Worm (Caenorhabditis elegans) whole organism, L1 larva: ENCODE measurements around the gene dop-5.

Experiments used
- C16A3.4 ChIP-seq: fragments of 150-350 bp; optimal IDR thresholded peaks from 2 replicates; lab custom pipeline; 2014; ENCODE audit warnings: missing biosample characterization, missing genetic modification characterization
- F16B12.6 ChIP-seq: fragments of 150-350 bp; optimal IDR thresholded peaks from 2 replicates; lab custom pipeline; 2014; ENCODE audit warnings: missing biosample characterization, missing genetic modification characterization
- Y116A8C.19 ChIP-seq: sonication (generic microtip); optimal IDR thresholded peaks from 2 replicates; lab custom pipeline; 2016; ENCODE audit warnings: missing compliant biosample characterization, missing genetic modification characterization, borderline replicate concordance
- aha-1 ChIP-seq: fragments of 150-350 bp; optimal IDR thresholded peaks from 2 replicates; lab custom pipeline; 2014; ENCODE audit warnings: missing biosample characterization, missing genetic modification characterization
- ama-1 ChIP-seq: fragments of 150-350 bp; optimal IDR thresholded peaks from 2 replicates; lab custom pipeline; 2014
- blmp-1 ChIP-seq: fragments of 150-350 bp; optimal IDR thresholded peaks from 2 replicates; lab custom pipeline; 2014; ENCODE audit warnings: missing biosample characterization, missing genetic modification characterization
- ceh-82 ChIP-seq, 3 experiments: fragments of 150-350 bp in 1 of 3; sonication (generic microtip) in 2 of 3; optimal IDR thresholded peaks; 2 replicates each; lab custom pipeline; 2014 to 2017; ENCODE audit warnings: missing biosample characterization in 3 of 3, missing genetic modification characterization in 3 of 3
- ceh-88 ChIP-seq: fragments of 200-800 bp; sonication (Bioruptor generic); IDR thresholded peaks from 2 replicates; pipeline ENCODE4 v1.3.6; 2022; ENCODE audit warnings: missing genetic modification characterization, missing compliant biosample characterization
- ces-1 ChIP-seq: fragments of 150-350 bp; optimal IDR thresholded peaks from 2 replicates; lab custom pipeline; 2014; ENCODE audit warnings: missing biosample characterization, missing genetic modification reagents, missing genetic modification characterization
- dsc-1 ChIP-seq: sonication (generic microtip); optimal IDR thresholded peaks from 2 replicates; lab custom pipeline; 2016; ENCODE audit warnings: mild to moderate bottlenecking, missing genetic modification characterization, missing compliant biosample characterization
- efl-1 ChIP-seq, 4 experiments: fragments of 150-350 bp; optimal IDR thresholded peaks in 3 of 4; peaks in 1 of 4; 1 replicate in 1 of 4; 2 replicates in 3 of 4; lab custom pipeline; 2014; ENCODE audit warnings: missing biosample characterization in 2 of 4, missing genetic modification characterization in 2 of 4, missing genetic modification reagents in 2 of 4
- efl-3 ChIP-seq: fragments of 200-800 bp; sonication (Bioruptor generic); optimal IDR thresholded peaks from 2 replicates; lab custom pipeline; 2018; ENCODE audit warnings: mild to moderate bottlenecking, missing genetic modification characterization, missing compliant biosample characterization
- egl-13 ChIP-seq: sonication (generic microtip); optimal IDR thresholded peaks from 2 replicates; lab custom pipeline; 2016; ENCODE audit warnings: missing genotype, missing genetic modification reagents, missing genetic modification characterization, missing compliant biosample characterization
- elt-3 ChIP-seq, 6 experiments: fragments of 150-350 bp in 1 of 6; sonication (generic microtip); optimal IDR thresholded peaks; 2 replicates each; lab custom pipeline; 2017 to 2018; ENCODE audit warnings: missing biosample characterization in 6 of 6, missing genetic modification characterization in 6 of 6, inconsistent platforms in 1 of 6
- fkh-10 ChIP-seq: sonication (generic microtip); optimal IDR thresholded peaks from 2 replicates; lab custom pipeline; 2017; ENCODE audit warnings: missing biosample characterization, missing genetic modification reagents, missing genetic modification characterization
- fkh-4 ChIP-seq: sonication (generic microtip); optimal IDR thresholded peaks from 2 replicates; lab custom pipeline; 2016; ENCODE audit warnings: missing compliant biosample characterization, missing genetic modification characterization, borderline replicate concordance
- fkh-8 ChIP-seq: sonication (generic microtip); optimal IDR thresholded peaks from 2 replicates; lab custom pipeline; 2016; ENCODE audit warnings: mild to moderate bottlenecking, missing genetic modification characterization, missing compliant biosample characterization
- fos-1 ChIP-seq: fragments of 150-350 bp; optimal IDR thresholded peaks from 2 replicates; lab custom pipeline; 2014; ENCODE audit warnings: missing biosample characterization, missing genetic modification characterization
- grh-1 ChIP-seq: fragments of 200-800 bp; sonication (Bioruptor generic); IDR thresholded peaks from 2 replicates; pipeline ENCODE4 v1.3.6; 2022; ENCODE audit warnings: missing genetic modification reagents, missing genetic modification characterization, missing compliant biosample characterization
- hlh-17 ChIP-seq: fragments of 200-800 bp; sonication (Bioruptor generic); optimal IDR thresholded peaks from 2 replicates; lab custom pipeline; 2018; ENCODE audit warnings: missing genetic modification characterization, mild to moderate bottlenecking, missing compliant biosample characterization, moderate library complexity, borderline replicate concordance
- hlh-4 ChIP-seq: sonication (generic microtip); optimal IDR thresholded peaks from 2 replicates; lab custom pipeline; 2016; ENCODE audit warnings: mild to moderate bottlenecking, missing genetic modification characterization, missing compliant biosample characterization
- irx-1 ChIP-seq: sonication (generic microtip); optimal IDR thresholded peaks from 2 replicates; lab custom pipeline; 2016; ENCODE audit warnings: missing genetic modification characterization, missing compliant biosample characterization
- isw-1 ChIP-seq: fragments of 200-800 bp; sonication (Bioruptor generic); IDR thresholded peaks from 2 replicates; pipeline ENCODE4 v1.3.6; 2022; ENCODE audit warnings: missing genetic modification characterization, missing compliant biosample characterization
- jun-1 ChIP-seq: fragments of 150-350 bp; optimal IDR thresholded peaks from 2 replicates; lab custom pipeline; 2014; ENCODE audit warnings: missing biosample characterization, missing genetic modification reagents, missing genetic modification characterization
- lin-13 ChIP-seq: fragments of 150-350 bp; optimal IDR thresholded peaks from 2 replicates; lab custom pipeline; 2014; ENCODE audit warnings: missing biosample characterization, missing genetic modification reagents, missing genetic modification characterization
- lin-15B ChIP-seq: fragments of 150-350 bp; sonication (generic microtip); optimal IDR thresholded peaks from 3 replicates; lab custom pipeline; 2014; ENCODE audit warnings: missing biosample characterization, missing genetic modification characterization
- lin-35 ChIP-seq, 2 experiments: fragments of 150-350 bp; optimal IDR thresholded peaks; 2 replicates each; lab custom pipeline; 2014; ENCODE audit warnings: missing biosample characterization in 2 of 2, missing genetic modification characterization in 2 of 2, missing genetic modification reagents in 2 of 2
- lin-39 ChIP-seq: fragments of 150-350 bp; optimal IDR thresholded peaks from 2 replicates; lab custom pipeline; 2014; ENCODE audit warnings: missing biosample characterization, missing genetic modification reagents, missing genetic modification characterization
- lsy-2 ChIP-seq, 2 experiments: fragments of 150-350 bp; optimal IDR thresholded peaks; 2 replicates each; lab custom pipeline; 2014; ENCODE audit warnings: missing biosample characterization in 2 of 2, missing genetic modification characterization in 2 of 2
- mab-9 ChIP-seq: fragments of 200-800 bp; sonication (Bioruptor generic); IDR thresholded peaks from 2 replicates; pipeline ENCODE4 v1.3.6; 2022; ENCODE audit warnings: missing genetic modification reagents, missing genetic modification characterization, missing compliant biosample characterization
- nhr-19 ChIP-seq: fragments of 200-800 bp; sonication (Bioruptor generic); conservative IDR thresholded peaks from 2 replicates; pipeline ENCODE4 v1.3.6; 2022; ENCODE audit warnings: missing genetic modification characterization, missing compliant biosample characterization
- nhr-20 ChIP-seq: sonication (generic microtip); optimal IDR thresholded peaks from 2 replicates; lab custom pipeline; 2016; ENCODE audit warnings: mild to moderate bottlenecking, missing genetic modification characterization, missing compliant biosample characterization
- nhr-237 ChIP-seq: fragments of 150-350 bp; optimal IDR thresholded peaks from 2 replicates; lab custom pipeline; 2014; ENCODE audit warnings: missing biosample characterization, missing genetic modification characterization
- nhr-47 ChIP-seq: sonication (generic microtip); optimal IDR thresholded peaks from 2 replicates; lab custom pipeline; 2016; ENCODE audit warnings: mild to moderate bottlenecking, missing genetic modification characterization, moderate library complexity, missing compliant biosample characterization
- nhr-71 ChIP-seq: sonication (generic microtip); optimal IDR thresholded peaks from 2 replicates; lab custom pipeline; 2016; ENCODE audit warnings: mild to moderate bottlenecking, missing genetic modification characterization, moderate library complexity, missing compliant biosample characterization
- nhr-76 ChIP-seq: sonication (generic microtip); optimal IDR thresholded peaks from 2 replicates; lab custom pipeline; 2017; ENCODE audit warnings: missing biosample characterization, missing genetic modification characterization
- nhr-85 ChIP-seq: sonication (generic microtip); peaks from one replicate; lab custom pipeline; 2016; ENCODE audit warnings: missing genetic modification characterization, inconsistent platforms, missing compliant biosample characterization
- snpc-4 ChIP-seq: fragments of 150-350 bp; optimal IDR thresholded peaks from 2 replicates; lab custom pipeline; 2014; ENCODE audit warnings: missing biosample characterization, missing genetic modification characterization
- snu-23 ChIP-seq: sonication (generic microtip); optimal IDR thresholded peaks from 2 replicates; lab custom pipeline; 2016; ENCODE audit warnings: missing genetic modification characterization, missing compliant biosample characterization
- sox-4 ChIP-seq: sonication (generic microtip); optimal IDR thresholded peaks from 2 replicates; lab custom pipeline; 2016; ENCODE audit warnings: missing genetic modification characterization, missing compliant biosample characterization
- sptf-1 ChIP-seq: fragments of 150-350 bp; optimal IDR thresholded peaks from 2 replicates; lab custom pipeline; 2014; ENCODE audit warnings: missing biosample characterization, missing genetic modification characterization
- tbx-2 ChIP-seq: sonication (generic microtip); optimal IDR thresholded peaks from 2 replicates; lab custom pipeline; 2016; ENCODE audit warnings: missing genetic modification characterization, missing compliant biosample characterization
- unc-130 ChIP-seq: fragments of 150-350 bp; optimal IDR thresholded peaks from 2 replicates; lab custom pipeline; 2017; ENCODE audit warnings: missing biosample characterization, missing genetic modification characterization, inconsistent platforms
- unc-86 ChIP-seq: sonication (generic microtip); optimal IDR thresholded peaks from 2 replicates; lab custom pipeline; 2016; ENCODE audit warnings: missing genetic modification characterization, missing compliant biosample characterization
- xbp-1 ChIP-seq: sonication (generic microtip); optimal IDR thresholded peaks from 2 replicates; lab custom pipeline; 2016; ENCODE audit warnings: missing genetic modification characterization, missing compliant biosample characterization
- zip-4 ChIP-seq: fragments of 200-800 bp; sonication (Bioruptor generic); optimal IDR thresholded peaks from 2 replicates; lab custom pipeline; 2018; ENCODE audit warnings: mild to moderate bottlenecking, missing genetic modification characterization, moderate library complexity, missing compliant biosample characterization
- ztf-11 ChIP-seq, 2 experiments: sonication (generic microtip); optimal IDR thresholded peaks; 2 replicates each; lab custom pipeline; 2016 to 2017; ENCODE audit warnings: missing genetic modification characterization in 2 of 2, missing biosample characterization in 1 of 2, missing compliant biosample characterization in 1 of 2

dop-5 gene

DNA sequence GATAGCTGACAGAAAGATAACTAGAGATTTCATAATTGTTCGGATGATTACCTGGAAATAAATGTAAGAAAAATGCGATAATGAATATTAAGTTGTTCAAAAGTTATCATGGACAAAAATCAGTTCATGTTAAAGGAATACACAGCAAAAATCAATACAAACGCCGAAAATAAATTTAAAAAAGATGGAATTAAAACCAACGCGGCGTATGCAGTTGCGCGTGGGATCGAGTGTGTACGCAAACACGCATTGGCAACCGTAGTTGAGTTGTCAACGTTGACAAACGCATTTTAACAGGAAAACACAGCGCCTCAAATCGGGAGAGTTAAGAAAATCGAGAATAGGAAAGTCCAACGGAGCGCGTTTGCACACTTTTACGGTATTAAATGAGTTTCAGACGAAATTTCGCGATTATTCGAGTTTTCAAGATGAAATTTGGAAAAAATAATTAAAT is 39.1 kb downstream of the dop-5 start, which contains the start of gene tmed-10 (continued):
- peak; percentile 54 for TF ChIP-seq tbx-2
- peak; percentile 52 for TF ChIP-seq blmp-1
- TF ChIP-seq nhr-237 (tag; lab: Kevin White, UChicago) = no peak
- TF ChIP-seq mab-9 (GFP tag; lab: Robert Waterston, UW) = peak; percentile 37; the same call in 1 of the 2 replicates
- TF ChIP-seq zip-4 (GFP tag; lab: Kevin White, UChicago) = no peak
- peak; percentile 27 for TF ChIP-seq fkh-10 (GFP tag; lab: Kevin White, UChicago)
- TF ChIP-seq unc-86 (tag; lab: Kevin White, UChicago) = peak; percentile 3
- no peak for TF ChIP-seq ama-1 (lab: Kevin White, UChicago)
- TF ChIP-seq hlh-4 (tag; lab: Kevin White, UChicago) = no peak
- TF ChIP-seq nhr-20 (tag; lab: Kevin White, UChicago) = peak; percentile 80
- peak in 1 of 2 experiments; percentile 0 for TF ChIP-seq ztf-11 (tag; optimal IDR thresholded peaks at IDR 0.05; lab: Kevin White, UChicago)
- no peak for TF ChIP-seq egl-13 (tag; lab: Kevin White, UChicago)
- TF ChIP-seq lsy-2 (tag; optimal IDR thresholded peaks at IDR 0.05; lab: Kevin White, UChicago) = peak; percentile 87 to 96
- TF ChIP-seq fkh-8 = peak; percentile 53
- TF ChIP-seq fkh-4 (tag; lab: Kevin White, UChicago) = no peak
- TF ChIP-seq C16A3.4 (tag; lab: Kevin White, UChicago) = peak; percentile 28
- peak; percentile 64 for TF ChIP-seq nhr-47
- peak; percentile 13 for TF ChIP-seq jun-1 (tag; lab: Kevin White, UChicago)
- TF ChIP-seq ceh-82 (tag; optimal IDR thresholded peaks at IDR 0.05; lab: Kevin White, UChicago) = peak; percentile 85 to 87 (median 87)
- TF ChIP-seq nhr-85 = no peak
- no peak for TF ChIP-seq aha-1 (tag; lab: Kevin White, UChicago)
- TF ChIP-seq lin-15B = peak; percentile 49
- peak; percentile 45 for TF ChIP-seq dsc-1 (tag; lab: Kevin White, UChicago)
- no peak for TF ChIP-seq Y116A8C.19
- TF ChIP-seq lin-13 (GFP tag; lab: Kevin White, UChicago) = no peak
- peak; percentile 78 for TF ChIP-seq nhr-71 (tag; lab: Kevin White, UChicago)
- TF ChIP-seq snu-23 (GFP tag; lab: Kevin White, UChicago) = peak; percentile 84
- TF ChIP-seq grh-1 = no peak
- peak; percentile 93 for TF ChIP-seq unc-130 (tag; lab: Kevin White, UChicago)
- TF ChIP-seq hlh-17 (GFP tag; lab: Kevin White, UChicago) = no peak
- TF ChIP-seq lin-39 (tag; lab: Kevin White, UChicago) = no peak
- no peak for TF ChIP-seq sptf-1 (tag; lab: Kevin White, UChicago)
- no peak for TF ChIP-seq ceh-88
- peak; percentile 59 to 68 for TF ChIP-seq efl-1 (optimal IDR thresholded peaks at IDR 0.05; lab: Kevin White, UChicago)
- peak; percentile 55 to 95 for TF ChIP-seq efl-1 (GFP tag; optimal IDR thresholded peaks at IDR 0.05 in 1 of 2; lab: Kevin White, UChicago)
- peak; percentile 80 for TF ChIP-seq nhr-19 (GFP tag; lab: Robert Waterston, UW)
- TF ChIP-seq fos-1 (tag; lab: Kevin White, UChicago) = no peak
- peak; percentile 95 for TF ChIP-seq xbp-1 (tag; lab: Kevin White, UChicago)
- TF ChIP-seq efl-3 (GFP tag; lab: Kevin White, UChicago) = no peak
- TF ChIP-seq nhr-76 (tag; lab: Kevin White, UChicago) = no peak
- TF ChIP-seq snpc-4 (tag; lab: Kevin White, UChicago) = peak; percentile 23
- TF ChIP-seq irx-1 (tag; lab: Kevin White, UChicago) = peak; percentile 32
- peak; percentile 92 for TF ChIP-seq F16B12.6 (tag; lab: Kevin White, UChicago)
- TF ChIP-seq elt-3 (tag; optimal IDR thresholded peaks at IDR 0.05; lab: Kevin White, UChicago) = peak in 1 of 6 experiments; percentile 27
- no peak for TF ChIP-seq sox-4 (tag; lab: Kevin White, UChicago)
- TF ChIP-seq isw-1 (GFP tag; lab: Robert Waterston, UW) = peak; percentile 68
- peak; percentile 58 to 67 for TF ChIP-seq lin-35 (GFP tag; optimal IDR thresholded peaks at IDR 0.05; lab: Kevin White, UChicago)
- TF ChIP-seq ces-1 (GFP tag; lab: Kevin White, UChicago) = no peak
- TF ChIP-seq, all 84 proteins: peak for 37
